Worm (Caenorhabditis elegans) whole organism, mixed stage, embryonic: ENCODE measurements around the gene cima-1.

ENCODE experiments used
- M03D4.4 ChIP-seq: sonication (generic microtip); optimal IDR thresholded peaks from 2 replicates; lab custom pipeline; 2017; ENCODE audit warnings: mild to moderate bottlenecking, missing genetic modification characterization, missing compliant biosample characterization
- bed-3 ChIP-seq: fragments of 200-800 bp; sonication (Bioruptor generic); optimal IDR thresholded peaks from 3 replicates; lab custom pipeline; 2018; ENCODE audit warnings: mild to moderate bottlenecking, missing genetic modification characterization, moderate library complexity, missing compliant biosample characterization
- blmp-1 ChIP-seq: fragments of 150-350 bp; optimal IDR thresholded peaks from 2 replicates; lab custom pipeline; 2014; ENCODE audit warnings: missing biosample characterization, missing genetic modification characterization
- ceh-39 ChIP-seq: fragments of 150-350 bp; optimal IDR thresholded peaks from 2 replicates; lab custom pipeline; 2014; ENCODE audit warnings: missing biosample characterization, missing genetic modification characterization
- ceh-83 ChIP-seq: fragments of 200-800 bp; sonication (Bioruptor generic); optimal IDR thresholded peaks from 2 replicates; lab custom pipeline; 2018; ENCODE audit warnings: mild to moderate bottlenecking, missing genetic modification characterization, missing compliant biosample characterization
- ces-1 ChIP-seq: fragments of 150-350 bp; optimal IDR thresholded peaks from 2 replicates; lab custom pipeline; 2014; ENCODE audit warnings: missing biosample characterization, missing genetic modification reagents, missing genetic modification characterization
- drap-1 ChIP-seq: fragments of 200-800 bp; sonication (Bioruptor generic); optimal IDR thresholded peaks from 3 replicates; lab custom pipeline; 2018; ENCODE audit warnings: mild to moderate bottlenecking, missing genetic modification characterization, missing compliant biosample characterization
- elt-1 ChIP-seq: sonication (generic microtip); optimal IDR thresholded peaks from 2 replicates; lab custom pipeline; 2017; ENCODE audit warnings: missing genetic modification characterization, mild to moderate bottlenecking, missing compliant biosample characterization, antibody characterized with exemption, moderate library complexity, borderline replicate concordance; ENCODE audit not compliant: insufficient read depth
- flh-1 ChIP-seq: fragments of 200-800 bp; sonication (Bioruptor generic); optimal IDR thresholded peaks from 2 replicates; lab custom pipeline; 2018; ENCODE audit warnings: mild to moderate bottlenecking, missing genetic modification characterization, moderate library complexity, missing compliant biosample characterization
- ham-2 ChIP-seq: fragments of 200-800 bp; sonication (Bioruptor generic); optimal IDR thresholded peaks from 2 replicates; lab custom pipeline; 2018; ENCODE audit warnings: mild to moderate bottlenecking, missing genetic modification characterization, missing compliant biosample characterization
- hlh-1 ChIP-seq: fragments of 150-350 bp; optimal IDR thresholded peaks from 2 replicates; lab custom pipeline; 2014; ENCODE audit warnings: missing biosample characterization, missing genetic modification reagents, missing genetic modification characterization
- lin-32 ChIP-seq: fragments of 200-800 bp; sonication (Bioruptor generic); optimal IDR thresholded peaks from 2 replicates; lab custom pipeline; 2018; ENCODE audit warnings: mild to moderate bottlenecking, missing genetic modification characterization, missing compliant biosample characterization
- mep-1 ChIP-seq: fragments of 150-350 bp; optimal IDR thresholded peaks from 2 replicates; lab custom pipeline; 2017; ENCODE audit warnings: missing biosample characterization, missing genetic modification reagents, missing genetic modification characterization, inconsistent platforms
- mls-2 ChIP-seq: sonication (generic microtip); optimal IDR thresholded peaks from 2 replicates; lab custom pipeline; 2016; ENCODE audit warnings: mild to moderate bottlenecking, missing genetic modification characterization, moderate library complexity, missing compliant biosample characterization
- nhr-12 ChIP-seq: fragments of 150-350 bp; optimal IDR thresholded peaks from 2 replicates; lab custom pipeline; 2014; ENCODE audit warnings: missing biosample characterization, missing genetic modification characterization
- nhr-2 ChIP-seq: fragments of 150-350 bp; optimal IDR thresholded peaks from 2 replicates; lab custom pipeline; 2014; ENCODE audit warnings: missing biosample characterization, missing genetic modification characterization
- nhr-237 ChIP-seq: fragments of 150-350 bp; optimal IDR thresholded peaks from 2 replicates; lab custom pipeline; 2014; ENCODE audit warnings: missing biosample characterization, missing genetic modification characterization
- pha-4 ChIP-seq: fragments of 150-350 bp; optimal IDR thresholded peaks from 2 replicates; lab custom pipeline; 2018; ENCODE audit warnings: missing biosample characterization, missing genetic modification reagents, missing genetic modification characterization
- sem-2 ChIP-seq: fragments of 200-800 bp; sonication (Bioruptor generic); optimal IDR thresholded peaks from 2 replicates; lab custom pipeline; 2018; ENCODE audit warnings: mild to moderate bottlenecking, missing genetic modification characterization, missing compliant biosample characterization
- snpc-4 ChIP-seq: fragments of 150-350 bp; optimal IDR thresholded peaks from 2 replicates; lab custom pipeline; 2014; ENCODE audit warnings: missing biosample characterization, missing genetic modification characterization
- sptf-1 ChIP-seq: sonication (generic microtip); optimal IDR thresholded peaks from 2 replicates; lab custom pipeline; 2017; ENCODE audit warnings: mild to moderate bottlenecking, missing genetic modification characterization, moderate library complexity, missing compliant biosample characterization
- unc-39 ChIP-seq: fragments of 150-350 bp; optimal IDR thresholded peaks from 2 replicates; lab custom pipeline; 2014; ENCODE audit warnings: missing biosample characterization, missing genetic modification characterization
- unc-62 ChIP-seq: fragments of 150-350 bp; optimal IDR thresholded peaks from 2 replicates; lab custom pipeline; 2014; ENCODE audit warnings: missing biosample characterization, missing genetic modification reagents, missing genetic modification characterization
- zip-8 ChIP-seq: fragments of 150-350 bp; optimal IDR thresholded peaks from 2 replicates; lab custom pipeline; 2014; ENCODE audit warnings: missing biosample characterization, missing genetic modification characterization
- ztf-11 ChIP-seq: fragments of 150-350 bp; optimal IDR thresholded peaks from 2 replicates; lab custom pipeline; 2014; ENCODE audit warnings: missing biosample characterization, missing genetic modification characterization

The cima-1 gene

ce11 chrIV:7679120-7679519, 27.9 kb downstream of the cima-1 start:
- TF ChIP-seq lin-32 (GFP tag; lab: Kevin White, UChicago) (no peak), unc-62 (GFP tag; lab: Kevin White, UChicago) (no peak), ztf-11 (no peak), ceh-83 (GFP tag; lab: Kevin White, UChicago) (no peak), drap-1 (GFP tag; lab: Kevin White, UChicago) (no peak), M03D4.4 (tag; lab: Kevin White, UChicago) (no peak), nhr-2 (tag; lab: Kevin White, UChicago) (no peak), nhr-237 (tag; lab: Kevin White, UChicago) (no peak), zip-8 (tag; lab: Kevin White, UChicago) (no peak), sem-2 (GFP tag; lab: Kevin White, UChicago) (no peak), nhr-12 (tag; lab: Kevin White, UChicago) (no peak), blmp-1 (tag; lab: Kevin White, UChicago) (no peak), ceh-39 (tag; lab: Kevin White, UChicago) (no peak)

- no peak for TF ChIP-seq snpc-4
- TF ChIP-seq bed-3, result no peak
- no peak for TF ChIP-seq hlh-1 (tag; lab: Kevin White, UChicago)
- no peak for TF ChIP-seq nhr-12 (tag; lab: Kevin White, UChicago)
- TF ChIP-seq sptf-1 (tag; lab: Kevin White, UChicago), result no peak
- TF ChIP-seq ham-2 (GFP tag; lab: Kevin White, UChicago), result no peak
- TF ChIP-seq drap-1 (GFP tag; lab: Kevin White, UChicago), result no peak
- TF ChIP-seq unc-39 (tag; lab: Kevin White, UChicago), result no peak
These were observed 38.1 kb downstream of the cima-1 start for ce11 chrIV:7689326-7689725.

- TF ChIP-seq ces-1 (GFP tag; lab: Kevin White, UChicago) (no peak), zip-8 (tag; lab: Kevin White, UChicago) (no peak), nhr-2 (tag; lab: Kevin White, UChicago) (no peak), unc-39 (tag; lab: Kevin White, UChicago) (no peak), flh-1 (no peak), blmp-1 (tag; lab: Kevin White, UChicago) (no peak), pha-4 (tag; lab: Kevin White, UChicago) (no peak), lin-32 (GFP tag; lab: Kevin White, UChicago) (no peak), mls-2 (tag; lab: Kevin White, UChicago) (no peak), unc-62 (GFP tag; lab: Kevin White, UChicago) (no peak), elt-1 (tag; lab: Kevin White, UChicago) (no peak), mep-1 (tag; lab: Kevin White, UChicago) (no peak)
- TF ChIP-seq, all 35 proteins: peak for 0
These were observed 41.2 kb downstream of the cima-1 start for ce11 chrIV:7692451-7692850.

- TF ChIP-seq ceh-83 (GFP tag; lab: Kevin White, UChicago), result no peak
- TF ChIP-seq mep-1 (tag; lab: Kevin White, UChicago), result no peak
These were observed 47.1 kb downstream of the cima-1 start, which contains the start of gene flp-13 for ce11 chrIV:7698320-7698719. flp-13 (minus strand) TSS chrIV:7698420.
